Comparison of ENCODE assay signal across 1 fruit fly cellular context in genomic region chr2L:10334854-10335277, dm6.
TF ChIP-seq lines count a peak whose summit lies in the region.

No protein-coding gene starts in this region.

TF ChIP-seq in whole organism, embryonic, 481 proteins besides CTCF, POLR2A, EP300 and RAD21 (continued from another document and continues in another):
- TF ChIP-seq CG3847 (GFP tag; IDR thresholded peaks at IDR 0.05; lab: Robert Waterston, UW) = no peak
- TF ChIP-seq Eip74EF (GFP tag; optimal IDR thresholded peaks at IDR 0.05; lab: Kevin White, UChicago) = peak in 1 of 2 experiments; percentile 93
- peak; percentile 76 for TF ChIP-seq CG3281 (GFP tag; optimal IDR thresholded peaks at IDR 0.05; lab: Kevin White, UChicago)
- TF ChIP-seq ranshi (GFP tag; IDR thresholded peaks at IDR 0.05; lab: Robert Waterston, UW) = peak; percentile 46; the same call in 1 of the 2 replicates
- peak; percentile 53 for TF ChIP-seq CG17328 (GFP tag; IDR thresholded peaks at IDR 0.05; lab: Robert Waterston, UW)
- TF ChIP-seq pb (GFP tag; optimal IDR thresholded peaks at IDR 0.05; lab: Kevin White, UChicago) = peak; percentile 16
- TF ChIP-seq CG3163 (GFP tag; optimal IDR thresholded peaks at IDR 0.05; lab: Kevin White, UChicago) = peak; percentile 63
- TF ChIP-seq bbx (GFP tag; IDR thresholded peaks at IDR 0.05; lab: Robert Waterston, UW; ENCODE audit: partially characterized antibody) = peak; percentile 51
- TF ChIP-seq exex (tag; optimal IDR thresholded peaks at IDR 0.05; lab: Kevin White, UChicago) = peak; percentile 97
- no peak for TF ChIP-seq dan (GFP tag; IDR thresholded peaks at IDR 0.05; lab: Robert Waterston, UW)
- no peak for TF ChIP-seq CG18476 (GFP tag; optimal IDR thresholded peaks at IDR 0.05; lab: Kevin White, UChicago)
- no peak for TF ChIP-seq sc (optimal IDR thresholded peaks at IDR 0.05; lab: Kevin White, UChicago)
- peak; percentile 11 for TF ChIP-seq sc (GFP tag; optimal IDR thresholded peaks at IDR 0.05; lab: Kevin White, UChicago)
- 0 out of 2 replicates have a peak, but pooled peaks have one; percentile 10 for TF ChIP-seq CG7372 (GFP tag; IDR thresholded peaks at IDR 0.05; lab: Robert Waterston, UW)
- TF ChIP-seq CG10431 (GFP tag; optimal IDR thresholded peaks at IDR 0.05; lab: Kevin White, UChicago) = peak; percentile 74
- peak; percentile 56 for TF ChIP-seq CG13424 (tag; optimal IDR thresholded peaks at IDR 0.05; lab: Kevin White, UChicago)
- no peak for TF ChIP-seq CG32772 (GFP tag; IDR thresholded peaks at IDR 0.05; lab: Robert Waterston, UW)
- peak; percentile 24 for TF ChIP-seq Lhr (GFP tag; optimal IDR thresholded peaks at IDR 0.05; lab: Kevin White, UChicago)
- no peak for TF ChIP-seq CG14667 (GFP tag; IDR thresholded peaks at IDR 0.05; lab: Robert Waterston, UW)
- TF ChIP-seq mirr (GFP tag; optimal IDR thresholded peaks at IDR 0.05; lab: Kevin White, UChicago) = peak; percentile 99
- peak; percentile 50 for TF ChIP-seq scrt (GFP tag; optimal IDR thresholded peaks at IDR 0.05; lab: Kevin White, UChicago)
- no peak for TF ChIP-seq CG6654 (GFP tag; optimal IDR thresholded peaks at IDR 0.05; lab: Kevin White, UChicago)
- TF ChIP-seq chif (GFP tag; optimal IDR thresholded peaks at IDR 0.05; lab: Kevin White, UChicago) = peak in 1 of 2 experiments; percentile 41
- no peak for TF ChIP-seq org-1 (GFP tag; optimal IDR thresholded peaks at IDR 0.05; lab: Kevin White, UChicago)
- peak; percentile 49 for TF ChIP-seq CG31441 (GFP tag; IDR thresholded peaks at IDR 0.05; lab: Robert Waterston, UW)
- TF ChIP-seq Ets97D (GFP tag; optimal IDR thresholded peaks at IDR 0.05; lab: Kevin White, UChicago) = no peak
- peak; percentile 75 for TF ChIP-seq her (GFP tag; optimal IDR thresholded peaks at IDR 0.05; lab: Kevin White, UChicago)
- TF ChIP-seq Max (GFP tag; optimal IDR thresholded peaks at IDR 0.05; lab: Kevin White, UChicago) = peak; percentile 6
- peak; percentile 66 for TF ChIP-seq nerfin-1 (tag; optimal IDR thresholded peaks at IDR 0.05; lab: Kevin White, UChicago)
- no peak for TF ChIP-seq usp (GFP tag; optimal IDR thresholded peaks at IDR 0.05; lab: Kevin White, UChicago)
- TF ChIP-seq CG12071 (GFP tag; optimal IDR thresholded peaks at IDR 0.05; lab: Kevin White, UChicago) = no peak
- 0 out of 2 replicates have a peak, but pooled peaks have one; percentile 19 for TF ChIP-seq CG5953 (GFP tag; IDR thresholded peaks at IDR 0.05; lab: Robert Waterston, UW)
- TF ChIP-seq pnt (GFP tag; optimal IDR thresholded peaks at IDR 0.05; lab: Kevin White, UChicago) = peak; percentile 27
- peak; percentile 53 for TF ChIP-seq CG2875 (GFP tag; optimal IDR thresholded peaks at IDR 0.05; lab: Kevin White, UChicago)
- no peak for TF ChIP-seq sim (GFP tag; IDR thresholded peaks at IDR 0.05; lab: Robert Waterston, UW)
- TF ChIP-seq pzg (GFP tag; optimal IDR thresholded peaks at IDR 0.05; lab: Kevin White, UChicago) = peak; percentile 58
- peak; percentile 69 for TF ChIP-seq Asciz (GFP tag; optimal IDR thresholded peaks at IDR 0.05; lab: Kevin White, UChicago)
- TF ChIP-seq Hmr (GFP tag; optimal IDR thresholded peaks at IDR 0.05; lab: Kevin White, UChicago) = peak; percentile 90
- TF ChIP-seq emc (GFP tag; optimal IDR thresholded peaks at IDR 0.05; lab: Kevin White, UChicago) = no peak
- TF ChIP-seq HmgD (GFP tag; optimal IDR thresholded peaks at IDR 0.05; lab: Kevin White, UChicago) = peak; percentile 11
- TF ChIP-seq Rfx (GFP tag; IDR thresholded peaks at IDR 0.05; lab: Robert Waterston, UW) = peak; percentile 75
- no peak for TF ChIP-seq Mad (GFP tag; optimal IDR thresholded peaks at IDR 0.05; lab: Kevin White, UChicago)
- no peak; the same call in 2 of the 3 replicates for TF ChIP-seq Opbp (GFP tag; IDR thresholded peaks at IDR 0.05; lab: Robert Waterston, UW; ENCODE audit: partially characterized antibody)
- TF ChIP-seq CG8089 (GFP tag; optimal IDR thresholded peaks at IDR 0.05; lab: Kevin White, UChicago) = peak; percentile 55
- peak; percentile 57 for TF ChIP-seq CG9727 (GFP tag; optimal IDR thresholded peaks at IDR 0.05; lab: Kevin White, UChicago)
- no peak for TF ChIP-seq CkIIα-i1 (GFP tag; IDR thresholded peaks at IDR 0.05; lab: Robert Waterston, UW)
- TF ChIP-seq Sox100B (GFP tag; optimal IDR thresholded peaks at IDR 0.05; lab: Kevin White, UChicago) = peak; percentile 77
- peak; percentile 99 for TF ChIP-seq CG34376 (GFP tag; optimal IDR thresholded peaks at IDR 0.05; lab: Kevin White, UChicago)
- no peak for TF ChIP-seq Oaz (GFP tag; IDR thresholded peaks at IDR 0.05; lab: Robert Waterston, UW)
- TF ChIP-seq Bgb (GFP tag; IDR thresholded peaks at IDR 0.05; lab: Robert Waterston, UW; ENCODE audit: partially characterized antibody) = peak; percentile 74
- TF ChIP-seq ap (GFP tag; IDR thresholded peaks at IDR 0.05; lab: Robert Waterston, UW) = no peak
- peak; percentile 22 for TF ChIP-seq gcm2 (GFP tag; optimal IDR thresholded peaks at IDR 0.05; lab: Kevin White, UChicago)
- peak; percentile 75; the same call in 1 of the 2 replicates for TF ChIP-seq CG1024 (GFP tag; IDR thresholded peaks at IDR 0.05; lab: Robert Waterston, UW)
- no peak for TF ChIP-seq CG9817 (tag; optimal IDR thresholded peaks at IDR 0.05; lab: Kevin White, UChicago)
- TF ChIP-seq ATbp (GFP tag; optimal IDR thresholded peaks at IDR 0.05; lab: Kevin White, UChicago) = peak; percentile 73
- no peak for TF ChIP-seq run (tag; optimal IDR thresholded peaks at IDR 0.05; lab: Kevin White, UChicago)
- no peak for TF ChIP-seq CG11504 (tag; optimal IDR thresholded peaks at IDR 0.05; lab: Kevin White, UChicago)
- peak; percentile 72 for TF ChIP-seq CG17568 (GFP tag; optimal IDR thresholded peaks at IDR 0.05; lab: Kevin White, UChicago)
- TF ChIP-seq D19B (GFP tag; optimal IDR thresholded peaks at IDR 0.05; lab: Kevin White, UChicago) = peak; percentile 54
- no peak for TF ChIP-seq Oli (tag; optimal IDR thresholded peaks at IDR 0.05; lab: Kevin White, UChicago)
- TF ChIP-seq CG14710 (tag; optimal IDR thresholded peaks at IDR 0.05; lab: Kevin White, UChicago) = peak; percentile 56
- peak; percentile 70 for TF ChIP-seq MESR4 (GFP tag; optimal IDR thresholded peaks at IDR 0.05; lab: Kevin White, UChicago)
- TF ChIP-seq gt (GFP tag; IDR thresholded peaks at IDR 0.05; lab: Robert Waterston, UW) = no peak
- 0 out of 2 replicates have a peak, but pooled peaks have one; percentile 62 for TF ChIP-seq Atf6 (GFP tag; IDR thresholded peaks at IDR 0.05; lab: Robert Waterston, UW)
- peak; percentile 54; the same call in 2 of the 3 replicates for TF ChIP-seq CG34422 (GFP tag; IDR thresholded peaks at IDR 0.05; lab: Robert Waterston, UW)
- peak; percentile 45 for TF ChIP-seq gem (tag; optimal IDR thresholded peaks at IDR 0.05; lab: Kevin White, UChicago)
- no peak for TF ChIP-seq trh (GFP tag; optimal IDR thresholded peaks at IDR 0.05; lab: Kevin White, UChicago)
- no peak; the same call in 2 of the 3 replicates for TF ChIP-seq otp (GFP tag; IDR thresholded peaks at IDR 0.05; lab: Robert Waterston, UW)
- peak; percentile 26 for TF ChIP-seq CG9609 (GFP tag; optimal IDR thresholded peaks at IDR 0.05; lab: Kevin White, UChicago)
- TF ChIP-seq aop (GFP tag; IDR thresholded peaks at IDR 0.05; lab: Robert Waterston, UW) = no peak
- TF ChIP-seq nerfin-2 (GFP tag; IDR thresholded peaks at IDR 0.05; lab: Robert Waterston, UW; ENCODE audit: partially characterized antibody) = no peak
- TF ChIP-seq jumu (GFP tag; optimal IDR thresholded peaks at IDR 0.05; lab: Kevin White, UChicago) = peak; percentile 54
- TF ChIP-seq Pdp1 (GFP tag; optimal IDR thresholded peaks at IDR 0.05; lab: Kevin White, UChicago) = peak; percentile 38 to 97
- TF ChIP-seq Fer1 (GFP tag; optimal IDR thresholded peaks at IDR 0.05; lab: Kevin White, UChicago) = peak; percentile 85
- peak; percentile 56; the same call in 1 of the 2 replicates for TF ChIP-seq CG14014 (GFP tag; IDR thresholded peaks at IDR 0.05; lab: Robert Waterston, UW)
- TF ChIP-seq CG7357 (GFP tag; IDR thresholded peaks at IDR 0.05; lab: Robert Waterston, UW) = no peak
- TF ChIP-seq YL-1 (GFP tag; optimal IDR thresholded peaks at IDR 0.05; lab: Kevin White, UChicago) = peak; percentile 88
- peak; percentile 93 for TF ChIP-seq HLHmδ (GFP tag; optimal IDR thresholded peaks at IDR 0.05; lab: Kevin White, UChicago)
- TF ChIP-seq CG3726 (GFP tag; IDR thresholded peaks at IDR 0.05; lab: Robert Waterston, UW) = no peak
- TF ChIP-seq sima (GFP tag; optimal IDR thresholded peaks at IDR 0.05; lab: Kevin White, UChicago) = no peak
- peak; percentile 32; the same call in 1 of the 2 replicates for TF ChIP-seq HLH3B (GFP tag; IDR thresholded peaks at IDR 0.05; lab: Robert Waterston, UW)
- peak; percentile 81 for TF ChIP-seq CG13287 (GFP tag; IDR thresholded peaks at IDR 0.05; lab: Robert Waterston, UW; ENCODE audit: partially characterized antibody)
- peak; percentile 63 for TF ChIP-seq Dll (GFP tag; IDR thresholded peaks at IDR 0.05; lab: Robert Waterston, UW; ENCODE audit: partially characterized antibody)
- peak in 1 of 2 experiments; percentile 43 for TF ChIP-seq insv (GFP tag; optimal IDR thresholded peaks at IDR 0.05; lab: Kevin White, UChicago)
- TF ChIP-seq crc (GFP tag; optimal IDR thresholded peaks at IDR 0.05; lab: Kevin White, UChicago) = no peak
- TF ChIP-seq CG13296 (GFP tag; optimal IDR thresholded peaks at IDR 0.05; lab: Kevin White, UChicago) = peak; percentile 90
- peak; percentile 57 for TF ChIP-seq shn (GFP tag; optimal IDR thresholded peaks at IDR 0.05; lab: Kevin White, UChicago)
- no peak for TF ChIP-seq CG9437 (GFP tag; optimal IDR thresholded peaks at IDR 0.05; lab: Kevin White, UChicago)
- TF ChIP-seq CG32532 (GFP tag; IDR thresholded peaks at IDR 0.05; lab: Robert Waterston, UW) = peak; percentile 76; the same call in 1 of the 2 replicates
- TF ChIP-seq CG17802 (tag; optimal IDR thresholded peaks at IDR 0.05; lab: Kevin White, UChicago) = no peak
- no peak for TF ChIP-seq sr (GFP tag; IDR thresholded peaks at IDR 0.05; lab: Robert Waterston, UW)
- no peak for TF ChIP-seq Optix (GFP tag; IDR thresholded peaks at IDR 0.05; lab: Robert Waterston, UW)
- no peak for TF ChIP-seq CG4404 (GFP tag; IDR thresholded peaks at IDR 0.05; lab: Robert Waterston, UW)
- TF ChIP-seq CG9876 (GFP tag; optimal IDR thresholded peaks at IDR 0.05; lab: Kevin White, UChicago) = no peak
- no peak for TF ChIP-seq Gsc (GFP tag; IDR thresholded peaks at IDR 0.05; lab: Robert Waterston, UW)
- no peak for TF ChIP-seq lov (optimal IDR thresholded peaks at IDR 0.05; lab: Kevin White, UChicago)
- TF ChIP-seq lov (GFP tag; IDR thresholded peaks at IDR 0.05; lab: Robert Waterston, UW) = no peak
- peak; percentile 91 for TF ChIP-seq oc (tag; optimal IDR thresholded peaks at IDR 0.05; lab: Kevin White, UChicago)
- TF ChIP-seq Ets65A (GFP tag; lab: Kevin White, UChicago) = no peak
- TF ChIP-seq zf30C (GFP tag; optimal IDR thresholded peaks at IDR 0.05; lab: Kevin White, UChicago) = no peak
- TF ChIP-seq CG15269 (tag; optimal IDR thresholded peaks at IDR 0.05; lab: Kevin White, UChicago) = peak; percentile 36
- no peak for TF ChIP-seq CG6272 (GFP tag; IDR thresholded peaks at IDR 0.05; lab: Robert Waterston, UW)
- peak; percentile 36 for TF ChIP-seq Bteb2 (GFP tag; optimal IDR thresholded peaks at IDR 0.05; lab: Kevin White, UChicago)
- no peak; the same call in 2 of the 3 replicates for TF ChIP-seq zen2 (GFP tag; IDR thresholded peaks at IDR 0.05; lab: Robert Waterston, UW; ENCODE audit: partially characterized antibody)
- peak; percentile 54 for TF ChIP-seq nom (GFP tag; optimal IDR thresholded peaks at IDR 0.05; lab: Kevin White, UChicago)
- TF ChIP-seq kay (GFP tag; optimal IDR thresholded peaks at IDR 0.05; lab: Kevin White, UChicago) = peak; percentile 90
- TF ChIP-seq Atf-2 (GFP tag; optimal IDR thresholded peaks at IDR 0.05; lab: Kevin White, UChicago) = peak; percentile 41
- peak; percentile 32 for TF ChIP-seq CG4854 (GFP tag; optimal IDR thresholded peaks at IDR 0.05; lab: Kevin White, UChicago)
- TF ChIP-seq CG11695 (GFP tag; IDR thresholded peaks at IDR 0.05; lab: Robert Waterston, UW) = peak; percentile 30; the same call in 1 of the 3 replicates
- TF ChIP-seq Side (GFP tag; optimal IDR thresholded peaks at IDR 0.05; lab: Kevin White, UChicago) = peak; percentile 67
- no peak for TF ChIP-seq Lim3 (GFP tag; IDR thresholded peaks at IDR 0.05; lab: Robert Waterston, UW)
- TF ChIP-seq CG17385 (GFP tag; optimal IDR thresholded peaks at IDR 0.05; lab: Kevin White, UChicago) = peak; percentile 64
- TF ChIP-seq unpg (GFP tag; optimal IDR thresholded peaks at IDR 0.05; lab: Kevin White, UChicago) = peak; percentile 57
- TF ChIP-seq Tbp (GFP tag; optimal IDR thresholded peaks at IDR 0.05; lab: Kevin White, UChicago) = no peak
- TF ChIP-seq dysf (GFP tag; IDR thresholded peaks at IDR 0.05; lab: Robert Waterston, UW) = no peak; the same call in 2 of the 3 replicates
- no peak for TF ChIP-seq Atf3 (GFP tag; optimal IDR thresholded peaks at IDR 0.05; lab: Kevin White, UChicago)
- no peak for TF ChIP-seq bcd (GFP tag; optimal IDR thresholded peaks at IDR 0.05; lab: Kevin White, UChicago)
- peak in 1 of 2 experiments; percentile 40 for TF ChIP-seq Hr51 (GFP tag; optimal IDR thresholded peaks at IDR 0.05; lab: Kevin White, UChicago)
- TF ChIP-seq Abd-B (GFP tag; optimal IDR thresholded peaks at IDR 0.05; lab: Kevin White, UChicago) = no peak
- TF ChIP-seq bigmax (GFP tag; optimal IDR thresholded peaks at IDR 0.05; lab: Kevin White, UChicago) = peak; percentile 57
- TF ChIP-seq CG7928 (GFP tag; optimal IDR thresholded peaks at IDR 0.05; lab: Kevin White, UChicago) = no peak
- peak; percentile 100 for TF ChIP-seq cg (GFP tag; optimal IDR thresholded peaks at IDR 0.05; lab: Kevin White, UChicago)
- no peak for TF ChIP-seq esg (GFP tag; conservative IDR thresholded peaks at IDR 0.05; lab: Robert Waterston, UW)
- TF ChIP-seq CG10959 (GFP tag; IDR thresholded peaks at IDR 0.05; lab: Robert Waterston, UW) = no peak
- no peak; the same call in 2 of the 3 replicates for TF ChIP-seq vnd (GFP tag; IDR thresholded peaks at IDR 0.05; lab: Robert Waterston, UW; ENCODE audit: partially characterized antibody)
- TF ChIP-seq fru (optimal IDR thresholded peaks at IDR 0.05; lab: Kevin White, UChicago) = no peak
- TF ChIP-seq peb (GFP tag; IDR thresholded peaks at IDR 0.05; lab: Robert Waterston, UW) = no peak
- TF ChIP-seq seq (GFP tag; IDR thresholded peaks at IDR 0.05; lab: Robert Waterston, UW) = no peak
- peak; percentile 47 for TF ChIP-seq CG7556 (GFP tag; optimal IDR thresholded peaks at IDR 0.05; lab: Kevin White, UChicago)
- peak; percentile 51 for TF ChIP-seq ab (GFP tag; optimal IDR thresholded peaks at IDR 0.05; lab: Kevin White, UChicago)
- peak; percentile 81 for TF ChIP-seq CG1603 (tag; optimal IDR thresholded peaks at IDR 0.05; lab: Kevin White, UChicago)
- no peak for TF ChIP-seq Mrtf (GFP tag; IDR thresholded peaks at IDR 0.05; lab: Robert Waterston, UW)
